Fruit fly (Drosophila melanogaster) whole organism, prepupa: ENCODE data around the gene CG15880.
A peak's percentile ranks its signal among the peaks of the same experiment; 100 is the strongest.

ENCODE experiments used
- CG10631 ChIP-seq: fragments of 200-800 bp; sonication (Bioruptor generic); optimal IDR thresholded peaks from 2 replicates; lab custom pipeline; 2016; ENCODE audit warnings: missing biosample characterization, missing genetic modification characterization
- CG10669 ChIP-seq: fragments of 200-800 bp; sonication (Bioruptor generic); optimal IDR thresholded peaks from 3 replicates; lab custom pipeline; 2018; ENCODE audit warnings: missing biosample characterization, mild to moderate bottlenecking, missing genetic modification characterization, moderate library complexity
- CG11294 ChIP-seq: fragments of 200-800 bp; sonication (Bioruptor generic); IDR thresholded peaks from 2 replicates; pipeline ENCODE4 v1.3.6; 2022; ENCODE audit warnings: missing biosample characterization, missing genetic modification characterization
- CG11762 ChIP-seq: fragments of 200-800 bp; sonication (Bioruptor generic); optimal IDR thresholded peaks from 3 replicates; lab custom pipeline; 2016; ENCODE audit warnings: missing biosample characterization, missing genetic modification characterization; ENCODE audit not compliant: insufficient read depth
- CG16779 ChIP-seq: fragments of 200-800 bp; sonication (Bioruptor generic); optimal IDR thresholded peaks from 3 replicates; lab custom pipeline; 2017; ENCODE audit warnings: missing biosample characterization, mild to moderate bottlenecking, missing genetic modification characterization
- CG3032 ChIP-seq: fragments of 200-800 bp; optimal IDR thresholded peaks from 2 replicates; lab custom pipeline; 2019; ENCODE audit warnings: missing biosample characterization, mild to moderate bottlenecking, missing genetic modification characterization, moderate library complexity
- CG31627 ChIP-seq: fragments of 200-800 bp; sonication (Bioruptor generic); optimal IDR thresholded peaks from 3 replicates; lab custom pipeline; 2016; ENCODE audit warnings: missing biosample characterization, missing genetic modification characterization
- CG34406 ChIP-seq: fragments of 200-800 bp; sonication (Bioruptor generic); optimal IDR thresholded peaks from 3 replicates; lab custom pipeline; 2016; ENCODE audit warnings: missing biosample characterization, missing genetic modification characterization
- CG3919 ChIP-seq: fragments of 200-800 bp; sonication (Bioruptor generic); optimal IDR thresholded peaks from 3 replicates; lab custom pipeline; 2016; ENCODE audit warnings: missing biosample characterization, missing genetic modification characterization
- CG4318 ChIP-seq: fragments of 200-800 bp; sonication (Bioruptor generic); optimal IDR thresholded peaks from 3 replicates; lab custom pipeline; 2017; ENCODE audit warnings: missing biosample characterization, mild to moderate bottlenecking, missing genetic modification characterization
- CG6163 ChIP-seq: fragments of 200-800 bp; sonication (Bioruptor generic); IDR thresholded peaks from 3 replicates; pipeline ENCODE4 v1.3.6; 2022; ENCODE audit warnings: missing biosample characterization, missing genetic modification characterization
- CG6276 ChIP-seq: fragments of 200-800 bp; sonication (Bioruptor generic); optimal IDR thresholded peaks from 2 replicates; lab custom pipeline; 2017; ENCODE audit warnings: missing biosample characterization, mild to moderate bottlenecking, missing genetic modification characterization
- CG6792 ChIP-seq: fragments of 200-800 bp; sonication (Bioruptor generic); optimal IDR thresholded peaks from 3 replicates; lab custom pipeline; 2016; ENCODE audit warnings: missing biosample characterization, missing genetic modification characterization
- CG7368 ChIP-seq: fragments of 200-800 bp; sonication (Bioruptor generic); optimal IDR thresholded peaks from 3 replicates; lab custom pipeline; 2016; ENCODE audit warnings: missing biosample characterization, missing genetic modification characterization
- CG8119 ChIP-seq: fragments of 200-800 bp; sonication (Bioruptor generic); IDR thresholded peaks from 3 replicates; pipeline ENCODE4 v1.3.6; 2022; ENCODE audit warnings: missing biosample characterization, missing genetic modification characterization
- CG8319 ChIP-seq: fragments of 200-800 bp; sonication (Bioruptor generic); optimal IDR thresholded peaks from 3 replicates; lab custom pipeline; 2016; ENCODE audit warnings: missing biosample characterization, missing genetic modification characterization
- CG8632 ChIP-seq: fragments of 200-800 bp; sonication (Bioruptor generic); optimal IDR thresholded peaks from 3 replicates; lab custom pipeline; 2016; ENCODE audit warnings: missing biosample characterization, missing genetic modification characterization
- CG9139 ChIP-seq: fragments of 200-800 bp; sonication (Bioruptor generic); optimal IDR thresholded peaks from 3 replicates; lab custom pipeline; 2017; ENCODE audit warnings: missing biosample characterization, mild to moderate bottlenecking, missing genetic modification characterization
- Eip75B ChIP-seq: fragments of 200-800 bp; sonication (Bioruptor generic); optimal IDR thresholded peaks from 3 replicates; lab custom pipeline; 2016; ENCODE audit warnings: missing biosample characterization, missing genetic modification characterization
- Eip78C ChIP-seq: fragments of 200-800 bp; sonication (Bioruptor generic); peaks from one replicate; lab custom pipeline; 2016; ENCODE audit warnings: missing biosample characterization, missing genetic modification characterization
- Eip93F ChIP-seq: fragments of 200-800 bp; sonication (Bioruptor generic); optimal IDR thresholded peaks from 2 replicates; lab custom pipeline; 2016; ENCODE audit warnings: missing biosample characterization, mild to moderate bottlenecking, missing genetic modification characterization
- Ets96B ChIP-seq: fragments of 200-800 bp; optimal IDR thresholded peaks from 2 replicates; lab custom pipeline; 2019; ENCODE audit warnings: missing biosample characterization, mild to moderate bottlenecking, missing genetic modification characterization, moderate library complexity
- Gug ChIP-seq: fragments of 200-800 bp; sonication (Bioruptor generic); IDR thresholded peaks from 2 replicates; pipeline ENCODE4 v1.3.6; 2022; ENCODE audit warnings: missing biosample characterization, missing genetic modification characterization
- Hr38 ChIP-seq: sonication (Bioruptor generic); optimal IDR thresholded peaks from 2 replicates; lab custom pipeline; 2016; ENCODE audit warnings: missing biosample characterization, missing genetic modification characterization
- Hr39 ChIP-seq: fragments of 200-800 bp; sonication (Bioruptor generic); optimal IDR thresholded peaks from 2 replicates; lab custom pipeline; 2016; ENCODE audit warnings: missing biosample characterization, missing genetic modification characterization
- Lpt ChIP-seq: fragments of 200-800 bp; sonication (Bioruptor generic); optimal IDR thresholded peaks from 3 replicates; lab custom pipeline; 2016; ENCODE audit warnings: missing biosample characterization, missing genetic modification characterization
- Met ChIP-seq: fragments of 200-800 bp; sonication (Bioruptor generic); optimal IDR thresholded peaks from 3 replicates; lab custom pipeline; 2016; ENCODE audit warnings: missing biosample characterization, missing genetic modification characterization
- OdsH ChIP-seq: fragments of 200-800 bp; sonication (Bioruptor generic); optimal IDR thresholded peaks from 3 replicates; lab custom pipeline; 2016; ENCODE audit warnings: missing biosample characterization, missing genetic modification characterization
- Smox ChIP-seq: fragments of 200-800 bp; sonication (Bioruptor generic); optimal IDR thresholded peaks from 3 replicates; lab custom pipeline; 2016; ENCODE audit warnings: missing biosample characterization, missing genetic modification characterization
- Sox14 ChIP-seq: fragments of 200-800 bp; sonication (Bioruptor generic); optimal IDR thresholded peaks from 3 replicates; lab custom pipeline; 2016; ENCODE audit warnings: missing biosample characterization, missing genetic modification characterization
- Sox15 ChIP-seq: fragments of 200-800 bp; sonication (Bioruptor generic); optimal IDR thresholded peaks from 3 replicates; lab custom pipeline; 2016; ENCODE audit warnings: missing biosample characterization, missing genetic modification characterization
- acj6 ChIP-seq: fragments of 200-800 bp; sonication (Bioruptor generic); optimal IDR thresholded peaks from 3 replicates; lab custom pipeline; 2016; ENCODE audit warnings: missing biosample characterization, missing genetic modification characterization
- cyc ChIP-seq: fragments of 200-800 bp; sonication (Bioruptor generic); optimal IDR thresholded peaks from 3 replicates; lab custom pipeline; 2016; ENCODE audit warnings: missing biosample characterization, missing genetic modification characterization
- dac ChIP-seq: fragments of 200-800 bp; sonication (Bioruptor generic); optimal IDR thresholded peaks from 2 replicates; lab custom pipeline; 2017; ENCODE audit warnings: missing biosample characterization, mild to moderate bottlenecking, missing genetic modification characterization
- dsx ChIP-seq: fragments of 200-800 bp; optimal IDR thresholded peaks from 3 replicates; lab custom pipeline; 2019; ENCODE audit warnings: missing biosample characterization, mild to moderate bottlenecking, missing genetic modification characterization, moderate library complexity; ENCODE audit not compliant: poor library complexity, severe bottlenecking
- eg ChIP-seq: fragments of 200-800 bp; sonication (Bioruptor generic); IDR thresholded peaks from 3 replicates; pipeline ENCODE4 v1.3.6; 2022; ENCODE audit warnings: missing biosample characterization, missing genetic modification characterization
- esn ChIP-seq: fragments of 200-800 bp; sonication (Bioruptor generic); optimal IDR thresholded peaks from 2 replicates; lab custom pipeline; 2016; ENCODE audit warnings: missing biosample characterization, mild to moderate bottlenecking, missing genetic modification characterization, moderate library complexity
- fd59A ChIP-seq: fragments of 200-800 bp; sonication (Bioruptor generic); optimal IDR thresholded peaks from 2 replicates; lab custom pipeline; 2017; ENCODE audit warnings: missing biosample characterization, mild to moderate bottlenecking, missing genetic modification characterization, missing genetic modification reagents
- fkh ChIP-seq: fragments of 200-800 bp; sonication (Bioruptor generic); optimal IDR thresholded peaks from 3 replicates; lab custom pipeline; 2017; ENCODE audit warnings: missing biosample characterization, mild to moderate bottlenecking, missing genetic modification characterization, moderate library complexity
- pdm3 ChIP-seq: fragments of 200-800 bp; sonication (Bioruptor generic); optimal IDR thresholded peaks from 3 replicates; lab custom pipeline; 2016; ENCODE audit warnings: missing biosample characterization, missing genetic modification characterization
- salr ChIP-seq, 2 experiments: fragments of 200-800 bp; sonication (Bioruptor generic); optimal IDR thresholded peaks; 3 replicates each; lab custom pipeline; 2016 to 2018; ENCODE audit warnings: missing biosample characterization in 2 of 2, missing genetic modification characterization in 2 of 2, mild to moderate bottlenecking in 1 of 2
- spab ChIP-seq: fragments of 200-800 bp; sonication (Bioruptor generic); optimal IDR thresholded peaks from 2 replicates; lab custom pipeline; 2017; ENCODE audit warnings: missing biosample characterization, mild to moderate bottlenecking, missing genetic modification characterization, missing genetic modification reagents
- ss ChIP-seq, 2 experiments: fragments of 200-800 bp; sonication (Bioruptor generic); optimal IDR thresholded peaks; 2 replicates in 1 of 2; 3 replicates in 1 of 2; lab custom pipeline; 2017 to 2018; ENCODE audit warnings: mild to moderate bottlenecking in 2 of 2, missing biosample characterization in 2 of 2, missing genetic modification characterization in 2 of 2, moderate library complexity in 1 of 2
- topi ChIP-seq: fragments of 200-800 bp; sonication (Bioruptor generic); optimal IDR thresholded peaks from 3 replicates; lab custom pipeline; 2016; ENCODE audit warnings: missing biosample characterization, missing genetic modification characterization

Gene CG15880

DNA sequence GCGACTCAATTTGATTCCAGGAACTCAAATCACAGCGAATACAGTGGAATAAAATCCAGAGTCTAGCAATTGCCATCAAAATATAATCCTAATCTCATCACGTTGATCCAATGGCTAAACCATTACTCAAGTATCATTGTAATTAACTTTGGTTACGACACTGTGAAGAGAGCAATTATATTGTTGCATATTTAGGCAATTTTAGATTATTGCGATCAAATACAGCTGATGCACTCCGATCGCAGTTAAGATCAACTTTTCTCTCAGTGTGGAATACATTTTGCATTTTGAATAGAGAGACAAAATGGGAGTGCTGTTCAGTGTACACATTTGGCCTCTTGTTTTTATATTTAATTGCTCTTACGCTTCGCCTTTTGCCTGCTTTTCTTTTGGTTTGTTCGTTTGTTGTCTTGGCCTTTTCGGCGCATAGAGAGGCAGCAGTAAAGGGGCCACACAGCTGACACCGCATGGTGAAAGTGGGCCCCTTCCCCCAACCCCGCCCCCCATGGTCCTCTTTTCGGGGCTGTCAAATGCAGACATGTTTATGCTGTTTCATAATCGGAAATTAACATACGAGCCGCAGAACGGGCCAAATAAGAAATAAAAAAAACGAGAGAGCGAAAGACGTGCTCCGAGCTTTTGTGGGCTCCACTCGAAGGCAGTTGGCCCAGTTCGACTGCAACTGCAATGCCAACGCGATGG lies 28.6 kb upstream of the CG15880 start (continued):
- TF ChIP-seq OdsH (peak; percentile 67), CG4318 (GFP tag; lab: Kevin White, UChicago) (peak; percentile 80), Lpt (GFP tag; lab: Kevin White, UChicago) (peak; percentile 64), CG6163 (GFP tag; lab: Robert Waterston, UW) (peak; percentile 70), fd59A (GFP tag; lab: Kevin White, UChicago) (peak; percentile 1), ss (GFP tag; optimal IDR thresholded peaks at IDR 0.05; lab: Kevin White, UChicago) (no peak), dsx (GFP tag; lab: Kevin White, UChicago) (no peak), CG8119 (GFP tag; lab: Robert Waterston, UW) (peak; percentile 68; the same call in 2 of the 3 replicates), Hr38 (GFP tag; lab: Kevin White, UChicago) (no peak), CG3032 (tag; lab: Kevin White, UChicago) (peak; percentile 17), CG7368 (peak; percentile 51), CG3919 (peak; percentile 69), acj6 (peak; percentile 73), salr (GFP tag; optimal IDR thresholded peaks at IDR 0.05; lab: Kevin White, UChicago) (peak in 1 of 2 experiments; percentile 22), pdm3 (GFP tag; lab: Kevin White, UChicago) (peak; percentile 72), cyc (GFP tag; lab: Kevin White, UChicago) (peak; percentile 61), Eip93F (GFP tag; lab: Kevin White, UChicago) (no peak), Ets96B (tag; lab: Kevin White, UChicago) (no peak), CG8632 (peak; percentile 13), dac (GFP tag; lab: Kevin White, UChicago) (peak; percentile 70), Sox14 (peak; percentile 24), CG11762 (GFP tag; lab: Kevin White, UChicago) (peak; percentile 47), Eip75B (peak; percentile 30), Eip78C (GFP tag; lab: Kevin White, UChicago) (peak; percentile 90), Met (GFP tag; lab: Kevin White, UChicago) (peak; percentile 76), eg (GFP tag; lab: Robert Waterston, UW) (peak; percentile 73), Gug (GFP tag; lab: Robert Waterston, UW) (peak; percentile 67)

dm6 chr2L:845341-846004 lies 27.7 kb upstream of the CG15880 start:
- peak; percentile 32 for TF ChIP-seq fd59A (GFP tag; lab: Kevin White, UChicago)
- TF ChIP-seq spab (GFP tag; lab: Kevin White, UChicago): peak; percentile 44
- TF ChIP-seq acj6: peak; percentile 75
- TF ChIP-seq Gug (GFP tag; lab: Robert Waterston, UW): peak; percentile 86
- TF ChIP-seq CG4318 (GFP tag; lab: Kevin White, UChicago): peak; percentile 80
- TF ChIP-seq topi: peak; percentile 83
- no peak for TF ChIP-seq CG11762 (GFP tag; lab: Kevin White, UChicago)
- peak; percentile 77 for TF ChIP-seq Lpt (GFP tag; lab: Kevin White, UChicago)
- peak; percentile 70 for TF ChIP-seq CG6792
- TF ChIP-seq Hr38 (GFP tag; lab: Kevin White, UChicago): no peak
- peak; percentile 44 to 67 for TF ChIP-seq salr (GFP tag; optimal IDR thresholded peaks at IDR 0.05; lab: Kevin White, UChicago)
- peak; percentile 45 for TF ChIP-seq CG16779 (tag; lab: Kevin White, UChicago)
- TF ChIP-seq CG8119 (GFP tag; lab: Robert Waterston, UW): peak; percentile 86
- peak; percentile 52 for TF ChIP-seq CG8632
- TF ChIP-seq esn (GFP tag; lab: Kevin White, UChicago): peak; percentile 76
- TF ChIP-seq eg (GFP tag; lab: Robert Waterston, UW): peak; percentile 91
- TF ChIP-seq CG34406 (GFP tag; lab: Kevin White, UChicago): peak; percentile 61
- peak; percentile 85 for TF ChIP-seq CG6276 (GFP tag; lab: Kevin White, UChicago)
- peak; percentile 65 for TF ChIP-seq dac (GFP tag; lab: Kevin White, UChicago)
- TF ChIP-seq CG11294 (GFP tag; lab: Robert Waterston, UW): peak; percentile 74
- peak; percentile 92 for TF ChIP-seq Eip78C (GFP tag; lab: Kevin White, UChicago)
- TF ChIP-seq CG8319: peak; percentile 40
- TF ChIP-seq Met (GFP tag; lab: Kevin White, UChicago): peak; percentile 81
- peak; percentile 74 for TF ChIP-seq CG10631 (GFP tag; lab: Kevin White, UChicago)
- peak; percentile 76 for TF ChIP-seq CG31627
- TF ChIP-seq fkh (GFP tag; lab: Kevin White, UChicago): no peak
- TF ChIP-seq CG7368: peak; percentile 78
- TF ChIP-seq cyc (GFP tag; lab: Kevin White, UChicago): peak; percentile 83
- peak; percentile 68 for TF ChIP-seq Smox
- TF ChIP-seq CG10669 (GFP tag; lab: Kevin White, UChicago): peak; percentile 63
- TF ChIP-seq Sox15 (GFP tag; lab: Kevin White, UChicago): peak; percentile 46
- TF ChIP-seq CG9139 (GFP tag; lab: Kevin White, UChicago): no peak
- peak in 1 of 2 experiments; percentile 8 for TF ChIP-seq ss (GFP tag; optimal IDR thresholded peaks at IDR 0.05; lab: Kevin White, UChicago)
- peak; percentile 86 for TF ChIP-seq Hr39 (GFP tag; lab: Kevin White, UChicago)
